Worm (Caenorhabditis elegans) whole organism, young adult: ENCODE results near the gene ZC250.4.

Source experiments
- Y53F4B.3 ChIP-seq: fragments of 200-800 bp; sonication (Bioruptor generic); IDR thresholded peaks from 2 replicates; pipeline ENCODE4 v1.3.6; 2022; ENCODE audit warnings: missing genetic modification reagents, missing genetic modification characterization, missing compliant biosample characterization
- ama-1 ChIP-seq, 3 experiments: fragments of 150-350 bp in 1 of 3; sonication (generic microtip) in 2 of 3; optimal IDR thresholded peaks; 2 replicates each; lab custom pipeline; 2014 to 2018; ENCODE audit warnings: missing biosample characterization in 2 of 3, missing genetic modification characterization in 2 of 3, missing genetic modification reagents in 2 of 3
- ceh-79 ChIP-seq: sonication (generic microtip); optimal IDR thresholded peaks from 2 replicates; lab custom pipeline; 2017; ENCODE audit warnings: mild to moderate bottlenecking, missing genetic modification characterization, missing compliant biosample characterization
- die-1 ChIP-seq: sonication (generic microtip); optimal IDR thresholded peaks from 2 replicates; lab custom pipeline; 2016; ENCODE audit warnings: missing genotype, mild to moderate bottlenecking, missing genetic modification characterization, missing compliant biosample characterization
- dpff-1 ChIP-seq: sonication (generic microtip); optimal IDR thresholded peaks from 2 replicates; lab custom pipeline; 2017; ENCODE audit warnings: mild to moderate bottlenecking, missing genetic modification characterization, missing compliant biosample characterization
- efl-1 ChIP-seq: fragments of 150-350 bp; optimal IDR thresholded peaks from 2 replicates; lab custom pipeline; 2014; ENCODE audit warnings: missing biosample characterization, missing genetic modification reagents, missing genetic modification characterization
- hmg-20 ChIP-seq: fragments of 200-800 bp; sonication (Bioruptor generic); IDR thresholded peaks from 2 replicates; pipeline ENCODE4 v1.3.6; 2022; ENCODE audit warnings: missing genetic modification reagents, missing genetic modification characterization, missing compliant biosample characterization
- let-526 ChIP-seq: fragments of 200-800 bp; sonication (Bioruptor generic); IDR thresholded peaks from 2 replicates; pipeline ENCODE4 v1.3.6; 2022; ENCODE audit warnings: missing genetic modification reagents, missing genetic modification characterization, missing compliant biosample characterization
- nfya-2 ChIP-seq: fragments of 200-800 bp; sonication (Bioruptor generic); IDR thresholded peaks from 2 replicates; pipeline ENCODE4 v1.3.6; 2022; ENCODE audit warnings: missing genetic modification reagents, missing genetic modification characterization, missing compliant biosample characterization
- pha-4 ChIP-seq: fragments of 150-350 bp; sonication (generic microtip); optimal IDR thresholded peaks from 2 replicates; lab custom pipeline; 2014; ENCODE audit warnings: missing biosample characterization, missing genetic modification reagents, missing genetic modification characterization
- rec-8 ChIP-seq, 2 experiments: sonication (generic microtip); optimal IDR thresholded peaks; 2 replicates each; lab custom pipeline; 2016; ENCODE audit warnings: mild to moderate bottlenecking in 2 of 2, missing genetic modification characterization in 2 of 2, missing genetic modification reagents in 2 of 2, missing genotype in 2 of 2, missing biosample characterization in 1 of 2, missing compliant biosample characterization in 1 of 2, moderate library complexity in 1 of 2
- snpc-3.4 ChIP-seq: sonication (generic microtip); optimal IDR thresholded peaks from 2 replicates; lab custom pipeline; 2017; ENCODE audit warnings: missing genetic modification characterization, mild to moderate bottlenecking, missing compliant biosample characterization, antibody characterized with exemption, moderate library complexity, missing genotype, missing genetic modification reagents

ce11 chrV:5848015-5848609 lies 35.2 kb upstream of the ZC250.4 start:
- TF ChIP-seq rec-8 (tag; optimal IDR thresholded peaks at IDR 0.05; lab: Kevin White, UChicago) (no peak), ceh-79 (tag; lab: Kevin White, UChicago) (no peak), efl-1 (GFP tag; lab: Kevin White, UChicago) (no peak), nfya-2 (GFP tag; lab: Robert Waterston, UW) (no peak), Y53F4B.3 (GFP tag; lab: Robert Waterston, UW) (no peak), ama-1 (optimal IDR thresholded peaks at IDR 0.05; lab: Kevin White, UChicago) (no peak), ama-1 (GFP tag; optimal IDR thresholded peaks at IDR 0.05; lab: Kevin White, UChicago) (no peak), die-1 (tag; lab: Kevin White, UChicago) (no peak), hmg-20 (GFP tag; lab: Robert Waterston, UW) (no peak), let-526 (GFP tag; lab: Robert Waterston, UW) (no peak), dpff-1 (tag; lab: Kevin White, UChicago) (no peak), snpc-3.4 (no peak), pha-4 (tag; lab: Kevin White, UChicago) (no peak)
